Worm (Caenorhabditis elegans): ENCODE data around the gene acs-15.
A peak's percentile ranks its signal among the peaks of the same experiment; 100 is the strongest.

The acs-15 gene

DNA sequence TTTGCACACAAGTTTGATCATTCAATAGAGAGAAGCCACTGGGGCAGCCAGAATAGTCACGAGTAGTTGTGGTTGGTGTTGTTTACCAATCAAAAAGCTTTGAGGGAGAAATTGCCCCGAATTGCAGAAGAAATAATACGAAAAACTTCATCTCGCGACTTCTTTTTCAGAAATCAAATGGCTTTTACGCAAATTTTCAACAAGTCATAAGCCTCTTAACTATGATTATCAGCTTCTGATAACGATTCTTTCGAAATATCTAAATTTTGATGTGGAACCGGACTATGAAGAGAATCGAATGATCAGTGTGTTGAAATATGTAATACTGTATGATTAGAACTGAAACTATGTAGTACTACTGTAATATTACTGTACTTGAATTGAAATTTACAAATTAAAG lies 12.5 kb upstream of the acs-15 start:
- TF ChIP-seq cnd-1 (tag; optimal IDR thresholded peaks at IDR 0.05) (no peak), elt-1 (tag; optimal IDR thresholded peaks at IDR 0.05; ENCODE audit: borderline replicate concordance, insufficient read depth) (no peak), M03D4.4 (tag; optimal IDR thresholded peaks at IDR 0.05) (no peak), blmp-1 (tag; optimal IDR thresholded peaks at IDR 0.05) (no peak), ham-2 (GFP tag; optimal IDR thresholded peaks at IDR 0.05) (no peak)

- no peak for TF ChIP-seq unc-62 (GFP tag; optimal IDR thresholded peaks at IDR 0.05)
- no peak for TF ChIP-seq lin-32 (GFP tag; optimal IDR thresholded peaks at IDR 0.05)
- TF ChIP-seq bed-3 (GFP tag; optimal IDR thresholded peaks at IDR 0.05) = no peak
- TF ChIP-seq ceh-83 (GFP tag; optimal IDR thresholded peaks at IDR 0.05) = no peak
- no peak for TF ChIP-seq sem-2 (GFP tag; optimal IDR thresholded peaks at IDR 0.05)
- no peak for TF ChIP-seq drap-1 (GFP tag; optimal IDR thresholded peaks at IDR 0.05)
Measured at ce11 chrII:922778-923177, 10.0 kb upstream of the acs-15 start.

DNA sequence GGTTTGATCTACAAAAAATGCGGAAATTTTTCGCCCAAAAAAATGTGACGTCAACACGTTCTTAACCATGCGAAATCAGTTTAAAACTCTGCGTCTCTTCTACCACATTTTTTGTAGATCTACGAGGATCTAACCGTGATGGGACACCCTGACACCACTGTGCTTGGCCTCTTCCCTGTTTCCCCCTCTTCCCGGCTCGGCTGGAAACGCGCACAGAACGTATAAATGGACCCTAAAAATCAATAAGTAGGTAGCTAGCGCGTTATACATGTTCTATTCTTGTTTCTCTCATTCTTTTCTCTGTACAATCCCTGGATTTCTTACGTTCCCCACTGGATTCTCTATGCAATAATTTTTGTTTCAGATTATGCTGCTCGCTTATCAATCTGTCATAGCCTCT lies 9.3 kb upstream of the acs-15 start, which contains the start of gene fbxc-28:
TSS of gene fbxc-28 (plus strand) at position 301 of the 400 bp plus-strand sequence.
- TF ChIP-seq unc-62 (GFP tag; optimal IDR thresholded peaks at IDR 0.05) = no peak

DNA sequence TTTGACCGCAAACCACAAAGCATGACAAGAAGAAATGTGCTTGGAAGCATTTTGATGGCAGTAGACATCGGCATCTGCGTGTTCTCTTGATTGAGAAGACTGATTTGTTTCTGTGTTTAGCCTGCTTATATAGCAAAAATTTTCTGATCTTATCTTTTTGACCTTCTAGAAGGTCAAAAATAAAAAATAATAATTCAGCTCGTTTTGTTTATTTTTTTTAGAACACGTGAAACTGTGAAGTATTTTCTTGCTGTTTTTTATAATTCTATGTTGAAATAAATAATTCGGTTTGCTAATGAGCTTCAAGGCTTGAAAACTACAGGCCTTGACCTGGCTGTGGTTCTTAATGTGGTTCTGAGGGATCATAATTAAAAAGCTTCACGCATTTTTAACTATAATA lies 5.5 kb upstream of the acs-15 start, which contains the start of gene R07C3.13:
TSS of gene R07C3.13 (minus strand) at position 101 of the 400 bp plus-strand sequence.
- TF ChIP-seq mep-1 (tag; optimal IDR thresholded peaks at IDR 0.05) = no peak
- no peak for TF ChIP-seq sptf-1 (tag; optimal IDR thresholded peaks at IDR 0.05)
- no peak for TF ChIP-seq elt-1 (tag; optimal IDR thresholded peaks at IDR 0.05; ENCODE audit: borderline replicate concordance, insufficient read depth)
- TF ChIP-seq lsy-2 (tag; optimal IDR thresholded peaks at IDR 0.05) = no peak
- no peak for TF ChIP-seq nhr-2 (tag; optimal IDR thresholded peaks at IDR 0.05)
- TF ChIP-seq M03D4.4 (tag; optimal IDR thresholded peaks at IDR 0.05) = no peak
- no peak for TF ChIP-seq ztf-11 (tag; optimal IDR thresholded peaks at IDR 0.05)
- no peak for TF ChIP-seq ceh-43 (GFP tag; optimal IDR thresholded peaks at IDR 0.05)
- no peak for TF ChIP-seq lin-13 (tag; optimal IDR thresholded peaks at IDR 0.05)
- TF ChIP-seq tbx-8 (GFP tag; optimal IDR thresholded peaks at IDR 0.05) = no peak
- TF ChIP-seq nhr-28 (tag; optimal IDR thresholded peaks at IDR 0.05) = no peak
- TF ChIP-seq bed-3 (GFP tag; optimal IDR thresholded peaks at IDR 0.05) = no peak
- no peak for TF ChIP-seq elt-3 (tag; optimal IDR thresholded peaks at IDR 0.05)
- TF ChIP-seq snpc-4 (tag; optimal IDR thresholded peaks at IDR 0.05) = no peak
- TF ChIP-seq mls-2 (tag; optimal IDR thresholded peaks at IDR 0.05) = no peak
- no peak for TF ChIP-seq blmp-1 (tag; optimal IDR thresholded peaks at IDR 0.05)
- no peak for TF ChIP-seq flh-1 (GFP tag; optimal IDR thresholded peaks at IDR 0.05)
- TF ChIP-seq nhr-237 (tag; optimal IDR thresholded peaks at IDR 0.05) = no peak
- no peak for TF ChIP-seq mab-5 (tag; optimal IDR thresholded peaks at IDR 0.05)

- peak; percentile 33 for TF ChIP-seq hlh-1 (tag; optimal IDR thresholded peaks at IDR 0.05)
Measured at ce11 chrII:930871-931270, 1.9 kb upstream of the acs-15 start, which contains the start of gene fbxc-34. Gene fbxc-34, plus strand, starts transcription at chrII:931171.

- TF ChIP-seq snpc-4 (tag; optimal IDR thresholded peaks at IDR 0.05) = no peak
- peak; percentile 64 for TF ChIP-seq zip-8 (tag; optimal IDR thresholded peaks at IDR 0.05)
- no peak for TF ChIP-seq ceh-39 (tag; optimal IDR thresholded peaks at IDR 0.05)
- peak; percentile 46 for TF ChIP-seq lin-32 (GFP tag; optimal IDR thresholded peaks at IDR 0.05)
- TF ChIP-seq ceh-43 (GFP tag; optimal IDR thresholded peaks at IDR 0.05) = no peak
- TF ChIP-seq elt-1 (tag; optimal IDR thresholded peaks at IDR 0.05; ENCODE audit: borderline replicate concordance, insufficient read depth) = no peak
- peak; percentile 71 for TF ChIP-seq cnd-1 (tag; optimal IDR thresholded peaks at IDR 0.05)
- TF ChIP-seq nhr-2 (tag; optimal IDR thresholded peaks at IDR 0.05) = peak; percentile 90
- TF ChIP-seq nhr-28 (tag; optimal IDR thresholded peaks at IDR 0.05) = no peak
Measured at ce11 chrII:937265-937664, 4.4 kb downstream of the acs-15 start.

- TF ChIP-seq ceh-43 (GFP tag; optimal IDR thresholded peaks at IDR 0.05) (no peak), elt-3 (tag; optimal IDR thresholded peaks at IDR 0.05) (no peak), zip-8 (tag; optimal IDR thresholded peaks at IDR 0.05) (no peak), drap-1 (GFP tag; optimal IDR thresholded peaks at IDR 0.05) (no peak), unc-120 (tag; optimal IDR thresholded peaks at IDR 0.05; ENCODE audit: poor library complexity, severe bottlenecking) (no peak), M03D4.4 (tag; optimal IDR thresholded peaks at IDR 0.05) (no peak), tbx-8 (GFP tag; optimal IDR thresholded peaks at IDR 0.05) (no peak), elt-1 (tag; optimal IDR thresholded peaks at IDR 0.05; ENCODE audit: borderline replicate concordance, insufficient read depth) (no peak), lsy-2 (tag; optimal IDR thresholded peaks at IDR 0.05) (no peak), bed-3 (GFP tag; optimal IDR thresholded peaks at IDR 0.05) (no peak), lin-13 (tag; optimal IDR thresholded peaks at IDR 0.05) (no peak), nhr-2 (tag; optimal IDR thresholded peaks at IDR 0.05) (no peak), mep-1 (tag; optimal IDR thresholded peaks at IDR 0.05) (no peak)
Measured at ce11 chrII:938549-938948, 5.7 kb downstream of the acs-15 start, which contains the start of gene R07C3.3. Gene R07C3.3, plus strand, starts transcription at chrII:938849.

Data from whole organism, mixed stage, embryonic.